Worm (Caenorhabditis elegans): ENCODE data around the gene lin-42.
A peak's percentile ranks its signal among the peaks of the same experiment; 100 is the strongest.

ce11 chrII:1242475-1242874, 9.7 kb downstream of the lin-42 start:
- TF ChIP-seq elt-3 (tag; optimal IDR thresholded peaks at IDR 0.05) (peak in 1 of 6 experiments; percentile 1), lin-15B (tag; optimal IDR thresholded peaks at IDR 0.05) (no peak), fkh-4 (tag; optimal IDR thresholded peaks at IDR 0.05; ENCODE audit: borderline replicate concordance) (no peak)
